Fruit fly (Drosophila melanogaster) whole organism, embryonic: ENCODE data around the gene CG5541.

Source experiments
- Bgb ChIP-seq: fragments of 200-800 bp; sonication (Bioruptor generic); IDR thresholded peaks from 2 replicates; pipeline ENCODE4 v1.3.6; 2022; ENCODE audit warnings: missing biosample characterization, missing genetic modification characterization; ENCODE audit not compliant: partially characterized antibody
- BtbVII ChIP-seq: fragments of 200-800 bp; sonication (Bioruptor generic); optimal IDR thresholded peaks from 3 replicates; lab custom pipeline; 2017; ENCODE audit warnings: missing biosample characterization, mild to moderate bottlenecking, missing genetic modification characterization
- C15 ChIP-seq: fragments of 200-800 bp; sonication (Bioruptor generic); IDR thresholded peaks from 3 replicates; pipeline ENCODE4 v1.3.6; 2022; ENCODE audit warnings: missing biosample characterization, missing genetic modification characterization
- CG10274 ChIP-seq: fragments of 200-800 bp; sonication (Bioruptor generic); optimal IDR thresholded peaks from 3 replicates; lab custom pipeline; 2017; ENCODE audit warnings: missing biosample characterization, mild to moderate bottlenecking, missing genetic modification characterization
- CG10654 ChIP-seq: fragments of 200-800 bp; sonication (Bioruptor generic); optimal IDR thresholded peaks from 2 replicates; lab custom pipeline; 2016; ENCODE audit warnings: missing biosample characterization, missing genetic modification characterization
- CG11504 ChIP-seq: fragments of 200-800 bp; sonication (Bioruptor generic); optimal IDR thresholded peaks from 3 replicates; lab custom pipeline; 2019; ENCODE audit warnings: missing biosample characterization, mild to moderate bottlenecking, missing genetic modification characterization, moderate library complexity
- CG12659 ChIP-seq: fragments of 200-800 bp; sonication (Bioruptor generic); optimal IDR thresholded peaks from 3 replicates; lab custom pipeline; 2017; ENCODE audit warnings: mild to moderate bottlenecking, missing biosample characterization, missing genetic modification reagents, missing genetic modification characterization
- CG15479 ChIP-seq: fragments of 200-800 bp; sonication (Bioruptor generic); optimal IDR thresholded peaks from 3 replicates; lab custom pipeline; 2019; ENCODE audit warnings: missing biosample characterization, mild to moderate bottlenecking, missing genetic modification characterization, moderate library complexity
- CG16813 ChIP-seq: fragments of 200-800 bp; sonication (Bioruptor generic); IDR thresholded peaks from 3 replicates; pipeline ENCODE4 v1.3.6; 2022; ENCODE audit warnings: missing biosample characterization, missing genetic modification characterization; ENCODE audit not compliant: partially characterized antibody
- CG16815 ChIP-seq: fragments of 200-800 bp; sonication (Bioruptor generic); optimal IDR thresholded peaks from 3 replicates; lab custom pipeline; 2017; ENCODE audit warnings: missing biosample characterization, mild to moderate bottlenecking, missing genetic modification characterization
- CG18262 ChIP-seq: fragments of 200-800 bp; optimal IDR thresholded peaks from 3 replicates; lab custom pipeline; 2019; ENCODE audit warnings: missing biosample characterization, mild to moderate bottlenecking, missing genetic modification characterization, moderate library complexity
- CG18619 ChIP-seq: fragments of 200-800 bp; sonication (Bioruptor generic); optimal IDR thresholded peaks from 3 replicates; lab custom pipeline; 2017; ENCODE audit warnings: missing biosample characterization, mild to moderate bottlenecking, missing genetic modification characterization
- CG2199 ChIP-seq: fragments of 200-800 bp; sonication (Bioruptor generic); IDR thresholded peaks from 3 replicates; pipeline ENCODE4 v1.3.6; 2022; ENCODE audit warnings: missing biosample characterization, missing genetic modification characterization
- CG33557 ChIP-seq: fragments of 200-800 bp; sonication (Bioruptor generic); optimal IDR thresholded peaks from 2 replicates; lab custom pipeline; 2019; ENCODE audit warnings: missing biosample characterization, mild to moderate bottlenecking, missing genetic modification characterization, moderate library complexity
- CG5953 ChIP-seq: fragments of 200-800 bp; sonication (Bioruptor generic); IDR thresholded peaks from 2 replicates; pipeline ENCODE4 v1.3.6; 2022; ENCODE audit warnings: missing biosample characterization, missing genetic modification characterization
- CG6654 ChIP-seq: fragments of 200-800 bp; sonication (Bioruptor generic); optimal IDR thresholded peaks from 2 replicates; lab custom pipeline; 2017; ENCODE audit warnings: missing biosample characterization, mild to moderate bottlenecking, missing genetic modification characterization
- CG6791 ChIP-seq: fragments of 200-800 bp; sonication (Bioruptor generic); IDR thresholded peaks from 3 replicates; pipeline ENCODE4 v1.3.6; 2022; ENCODE audit warnings: missing biosample characterization, missing genetic modification characterization; ENCODE audit not compliant: partially characterized antibody
- CG7839 ChIP-seq: fragments of 200-800 bp; sonication (Bioruptor generic); optimal IDR thresholded peaks from 3 replicates; lab custom pipeline; 2018; ENCODE audit warnings: missing biosample characterization, mild to moderate bottlenecking, missing genetic modification characterization, moderate library complexity
- CG8478 ChIP-seq: fragments of >200 bp; optimal IDR thresholded peaks from 2 replicates; lab custom pipeline; 2018
- CG9727 ChIP-seq: fragments of 200-800 bp; sonication (Bioruptor generic); optimal IDR thresholded peaks from 3 replicates; lab custom pipeline; 2017; ENCODE audit warnings: missing biosample characterization, mild to moderate bottlenecking, missing genetic modification characterization
- D19B ChIP-seq: fragments of 200-800 bp; sonication (Bioruptor generic); optimal IDR thresholded peaks from 2 replicates; lab custom pipeline; 2017; ENCODE audit warnings: missing biosample characterization, mild to moderate bottlenecking, missing genetic modification characterization
- Dll ChIP-seq: fragments of 200-800 bp; sonication (Bioruptor generic); IDR thresholded peaks from 4 replicates; pipeline ENCODE4 v1.3.6; 2022; ENCODE audit warnings: missing biosample characterization, missing genetic modification characterization; ENCODE audit not compliant: partially characterized antibody
- Ets65A ChIP-seq: fragments of 200-800 bp; sonication (Bioruptor generic); peaks from one replicate; lab custom pipeline; 2016; ENCODE audit warnings: missing biosample characterization, missing genetic modification characterization
- Ets97D ChIP-seq: fragments of 200-800 bp; sonication (Bioruptor generic); optimal IDR thresholded peaks from 3 replicates; lab custom pipeline; 2016; ENCODE audit warnings: missing biosample characterization, missing genetic modification characterization
- HLH3B ChIP-seq: fragments of 200-800 bp; sonication (Bioruptor generic); IDR thresholded peaks from 2 replicates; pipeline ENCODE4 v1.3.6; 2022; ENCODE audit warnings: missing biosample characterization, missing genetic modification characterization
- HLHmδ ChIP-seq: fragments of 200-800 bp; sonication (Bioruptor generic); optimal IDR thresholded peaks from 2 replicates; lab custom pipeline; 2018; ENCODE audit warnings: missing biosample characterization, mild to moderate bottlenecking, missing genetic modification characterization, moderate library complexity
- Kr ChIP-seq: fragments of 200-800 bp; sonication (Bioruptor generic); optimal IDR thresholded peaks from 2 replicates; lab custom pipeline; 2017; ENCODE audit warnings: missing biosample characterization, mild to moderate bottlenecking, missing genetic modification characterization
- MBD-R2 ChIP-seq: fragments of 200-800 bp; sonication (Bioruptor generic); IDR thresholded peaks from 2 replicates; pipeline ENCODE4 v1.3.6; 2022; ENCODE audit warnings: missing biosample characterization, missing genetic modification characterization
- Max ChIP-seq: fragments of 200-800 bp; sonication (Bioruptor generic); optimal IDR thresholded peaks from 2 replicates; lab custom pipeline; 2016; ENCODE audit warnings: missing biosample characterization, mild to moderate bottlenecking, missing genetic modification characterization
- Neu2 ChIP-seq: fragments of 200-800 bp; sonication (Bioruptor generic); optimal IDR thresholded peaks from 3 replicates; lab custom pipeline; 2016; ENCODE audit warnings: missing biosample characterization, missing genetic modification characterization, borderline replicate concordance
- NfI ChIP-seq: fragments of 200-800 bp; sonication (Bioruptor generic); optimal IDR thresholded peaks from 3 replicates; lab custom pipeline; 2018; ENCODE audit warnings: missing biosample characterization, mild to moderate bottlenecking, missing genetic modification characterization, moderate library complexity
- Oli ChIP-seq: fragments of 200-800 bp; sonication (Bioruptor generic); optimal IDR thresholded peaks from 2 replicates; lab custom pipeline; 2018; ENCODE audit warnings: missing biosample characterization, mild to moderate bottlenecking, missing genetic modification characterization, moderate library complexity
- Trl ChIP-seq, 3 experiments: fragments of >200 bp in 2 of 3; fragments of 200-800 bp in 1 of 3; sonication (Bioruptor generic) in 1 of 3; optimal IDR thresholded peaks; 2 replicates in 1 of 3; 3 replicates in 2 of 3; lab custom pipeline; 2016 to 2017; ENCODE audit warnings: missing biosample characterization in 1 of 3, missing genetic modification characterization in 1 of 3
- abd-A ChIP-seq: fragments of 200-800 bp; sonication (Bioruptor generic); optimal IDR thresholded peaks from 3 replicates; lab custom pipeline; 2019; ENCODE audit warnings: missing biosample characterization, mild to moderate bottlenecking, missing genetic modification characterization, moderate library complexity
- bab2 ChIP-seq: fragments of 200-800 bp; sonication (Bioruptor generic); optimal IDR thresholded peaks from 2 replicates; lab custom pipeline; 2016; ENCODE audit warnings: missing biosample characterization, missing genetic modification characterization
- btn ChIP-seq: fragments of 200-800 bp; sonication (Bioruptor generic); optimal IDR thresholded peaks from 2 replicates; lab custom pipeline; 2016; ENCODE audit warnings: missing biosample characterization, missing genetic modification characterization
- crp ChIP-seq, 2 experiments: fragments of 200-800 bp; sonication (Bioruptor generic); optimal IDR thresholded peaks; 2 replicates in 1 of 2; 3 replicates in 1 of 2; lab custom pipeline; 2017; ENCODE audit warnings: missing biosample characterization in 2 of 2, missing genetic modification characterization in 2 of 2, mild to moderate bottlenecking in 1 of 2, moderate library complexity in 1 of 2
- disco-r ChIP-seq: fragments of 200-800 bp; sonication (Bioruptor generic); optimal IDR thresholded peaks from 2 replicates; lab custom pipeline; 2016; ENCODE audit warnings: missing biosample characterization, missing genetic modification characterization
- eve ChIP-seq, 2 experiments: fragments of >200 bp; optimal IDR thresholded peaks; 2 replicates each; lab custom pipeline; 2017; ENCODE audit warnings: missing biosample characterization in 2 of 2, missing genetic modification characterization in 2 of 2
- ewg ChIP-seq: fragments of 200-800 bp; sonication (Bioruptor generic); optimal IDR thresholded peaks from 3 replicates; lab custom pipeline; 2017; ENCODE audit warnings: mild to moderate bottlenecking, missing biosample characterization, missing genetic modification reagents, missing genetic modification characterization
- gem ChIP-seq: fragments of 200-800 bp; sonication (Bioruptor generic); optimal IDR thresholded peaks from 2 replicates; lab custom pipeline; 2019; ENCODE audit warnings: missing biosample characterization, mild to moderate bottlenecking, missing genetic modification characterization, moderate library complexity
- ham ChIP-seq: fragments of 200-800 bp; sonication (Bioruptor generic); IDR thresholded peaks from 2 replicates; pipeline ENCODE4 v1.3.6; 2022; ENCODE audit warnings: missing biosample characterization, missing genetic modification characterization
- nmo ChIP-seq: fragments of 200-800 bp; sonication (Bioruptor generic); optimal IDR thresholded peaks from 2 replicates; lab custom pipeline; 2018; ENCODE audit warnings: missing biosample characterization, mild to moderate bottlenecking, missing genetic modification characterization, moderate library complexity
- phol ChIP-seq: fragments of 200-800 bp; sonication (Bioruptor generic); optimal IDR thresholded peaks from 3 replicates; lab custom pipeline; 2018; ENCODE audit warnings: missing biosample characterization, mild to moderate bottlenecking, missing genetic modification characterization, moderate library complexity
- pnt ChIP-seq: fragments of 200-800 bp; sonication (Bioruptor generic); optimal IDR thresholded peaks from 3 replicates; lab custom pipeline; 2016; ENCODE audit warnings: missing biosample characterization, missing genetic modification characterization
- sim ChIP-seq: fragments of 200-800 bp; sonication (Bioruptor generic); IDR thresholded peaks from 2 replicates; pipeline ENCODE4 v1.3.6; 2022; ENCODE audit warnings: missing biosample characterization, missing genetic modification characterization
- trem ChIP-seq: fragments of 200-800 bp; optimal IDR thresholded peaks from 3 replicates; lab custom pipeline; 2019; ENCODE audit warnings: missing biosample characterization, mild to moderate bottlenecking, missing genetic modification characterization, moderate library complexity
- vvl ChIP-seq: fragments of 200-800 bp; sonication (Bioruptor generic); IDR thresholded peaks from 2 replicates; pipeline ENCODE4 v1.3.6; 2022; ENCODE audit warnings: missing biosample characterization, missing genetic modification characterization
- wdn ChIP-seq: fragments of 200-800 bp; sonication (Bioruptor generic); IDR thresholded peaks from 2 replicates; pipeline ENCODE4 v1.3.6; 2022; ENCODE audit warnings: missing biosample characterization, missing genetic modification characterization
- zen ChIP-seq: fragments of 200-800 bp; sonication (Bioruptor generic); optimal IDR thresholded peaks from 3 replicates; lab custom pipeline; 2018; ENCODE audit warnings: missing biosample characterization, mild to moderate bottlenecking, missing genetic modification characterization, moderate library complexity

CG5541 gene

dm6 chrX:15021021-15021477 lies 22.9 kb upstream of the CG5541 start (continued):
- TF ChIP-seq HLH3B (GFP tag; lab: Robert Waterston, UW): peak; percentile 81
- peak; percentile 58 for TF ChIP-seq NfI (GFP tag; lab: Kevin White, UChicago)
- TF ChIP-seq HLHmδ (GFP tag; lab: Kevin White, UChicago): no peak
- peak; percentile 5 for TF ChIP-seq pnt (GFP tag; lab: Kevin White, UChicago)
- TF ChIP-seq Neu2 (GFP tag; lab: Kevin White, UChicago): no peak
- peak; percentile 40 for TF ChIP-seq CG6654
- TF ChIP-seq CG12659 (GFP tag; lab: Kevin White, UChicago): peak; percentile 63
- peak; percentile 87 for TF ChIP-seq CG9727 (GFP tag; lab: Kevin White, UChicago)
- TF ChIP-seq Max (GFP tag; lab: Kevin White, UChicago): peak; percentile 51
- no peak for TF ChIP-seq Trl (optimal IDR thresholded peaks at IDR 0.05; lab: Kevin White, UChicago)
- TF ChIP-seq Trl (GFP tag; optimal IDR thresholded peaks at IDR 0.05; lab: Kevin White, UChicago): no peak
- peak; percentile 53; the same call in 1 of the 2 replicates for TF ChIP-seq CG5953
- TF ChIP-seq CG15479 (GFP tag; lab: Kevin White, UChicago): no peak
- TF ChIP-seq Oli: peak; percentile 89
- TF ChIP-seq gem (tag; lab: Kevin White, UChicago): peak; percentile 95
- TF ChIP-seq CG10654 (GFP tag; lab: Kevin White, UChicago): peak; percentile 77
- TF ChIP-seq CG16815 (GFP tag; lab: Kevin White, UChicago): peak; percentile 82
- TF ChIP-seq BtbVII (GFP tag; lab: Kevin White, UChicago): peak; percentile 59
- peak; percentile 91 for TF ChIP-seq CG11504 (tag; lab: Kevin White, UChicago)
- peak; percentile 82 for TF ChIP-seq CG33557 (GFP tag; lab: Kevin White, UChicago)
- peak; percentile 93 for TF ChIP-seq trem
- no peak for TF ChIP-seq CG8478 (lab: Kevin White, UChicago)
- peak; percentile 75 for TF ChIP-seq ewg (GFP tag; lab: Kevin White, UChicago)
- no peak for TF ChIP-seq Dll (GFP tag; lab: Robert Waterston, UW)
- TF ChIP-seq CG10274 (GFP tag; lab: Kevin White, UChicago): peak; percentile 22
- TF ChIP-seq nmo (GFP tag; lab: Kevin White, UChicago): peak; percentile 95
- peak; percentile 68 for TF ChIP-seq CG18619 (GFP tag; lab: Kevin White, UChicago)
- TF ChIP-seq ham (GFP tag; lab: Robert Waterston, UW): no peak
- peak; percentile 48 for TF ChIP-seq abd-A
- TF ChIP-seq Ets97D (GFP tag; lab: Kevin White, UChicago): no peak
- no peak for TF ChIP-seq CG6791 (GFP tag; lab: Robert Waterston, UW)
- TF ChIP-seq Kr: no peak
- TF ChIP-seq phol (tag; lab: Kevin White, UChicago): peak; percentile 94
- peak; percentile 42; the same call in 1 of the 2 replicates for TF ChIP-seq sim (GFP tag; lab: Robert Waterston, UW)

DNA sequence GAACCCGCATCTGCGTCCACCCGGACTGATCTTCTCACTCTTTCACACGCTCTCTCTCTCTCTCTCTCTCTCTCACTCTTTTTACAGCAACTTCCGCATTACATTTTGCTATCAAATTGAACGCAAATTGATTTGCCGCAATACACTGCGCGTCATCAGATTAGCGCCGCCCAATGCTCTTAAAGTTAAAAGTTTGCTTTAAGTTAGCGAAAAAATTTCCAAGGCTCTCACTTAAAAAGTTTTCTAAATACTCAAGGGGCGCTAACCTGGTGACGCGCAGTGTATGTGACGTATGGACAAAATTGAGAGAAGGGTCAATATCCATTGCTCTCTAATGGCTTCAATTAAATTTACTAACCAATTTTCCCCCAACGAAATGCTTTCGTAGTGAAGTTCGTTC lies 21.7 kb upstream of the CG5541 start:
- TF ChIP-seq Ets65A (GFP tag; lab: Kevin White, UChicago): peak; percentile 98
- TF ChIP-seq vvl (GFP tag; lab: Robert Waterston, UW): peak; percentile 82
- TF ChIP-seq CG16813: no peak
- TF ChIP-seq btn (GFP tag; lab: Kevin White, UChicago): peak; percentile 73
- TF ChIP-seq D19B (GFP tag; lab: Kevin White, UChicago): peak; percentile 62
- TF ChIP-seq wdn (GFP tag; lab: Robert Waterston, UW): peak; percentile 81
- peak; percentile 78 for TF ChIP-seq zen (tag; lab: Kevin White, UChicago)
- TF ChIP-seq bab2 (GFP tag; lab: Kevin White, UChicago): peak; percentile 86
- TF ChIP-seq eve (GFP tag; optimal IDR thresholded peaks at IDR 0.05; lab: Kevin White, UChicago): peak in 1 of 2 experiments; percentile 82
- peak; percentile 38; the same call in 1 of the 3 replicates for TF ChIP-seq C15 (GFP tag; lab: Robert Waterston, UW)
- no peak for TF ChIP-seq Bgb (GFP tag; lab: Robert Waterston, UW)
- TF ChIP-seq CG7839 (tag; lab: Kevin White, UChicago): peak; percentile 92
- peak in 1 of 2 experiments; percentile 36 for TF ChIP-seq crp (GFP tag; optimal IDR thresholded peaks at IDR 0.05; lab: Kevin White, UChicago)
- TF ChIP-seq MBD-R2 (GFP tag; lab: Robert Waterston, UW): peak; percentile 67
- TF ChIP-seq disco-r (GFP tag; lab: Kevin White, UChicago): peak; percentile 59
- peak; percentile 72; the same call in 2 of the 3 replicates for TF ChIP-seq CG2199 (GFP tag; lab: Robert Waterston, UW)
- TF ChIP-seq CG18262: peak; percentile 89
